Fruit fly (Drosophila melanogaster): ENCODE results near the gene dmrt99B.

The dmrt99B gene

dm6 chr3R:29740078-29740477 lies 47.7 kb downstream of the dmrt99B start (continued):
- TF ChIP-seq wdn (GFP tag; IDR thresholded peaks at IDR 0.05): no peak
- no peak for TF ChIP-seq slp2 (GFP tag; optimal IDR thresholded peaks at IDR 0.05)
- TF ChIP-seq oc (tag; optimal IDR thresholded peaks at IDR 0.05): no peak
- no peak for TF ChIP-seq mld (GFP tag; IDR thresholded peaks at IDR 0.05; ENCODE audit: partially characterized antibody)
- no peak for TF ChIP-seq CG8944 (GFP tag; optimal IDR thresholded peaks at IDR 0.05)
- peak; percentile 47 for TF ChIP-seq CG12769 (tag; optimal IDR thresholded peaks at IDR 0.05)
- no peak for TF ChIP-seq Ravus (GFP tag; IDR thresholded peaks at IDR 0.05)
- TF ChIP-seq CG10267 (tag; optimal IDR thresholded peaks at IDR 0.05): no peak
- no peak for TF ChIP-seq Xrp1 (GFP tag; IDR thresholded peaks at IDR 0.05)
- TF ChIP-seq tll (GFP tag; optimal IDR thresholded peaks at IDR 0.05): no peak
- no peak for TF ChIP-seq p53 (GFP tag; optimal IDR thresholded peaks at IDR 0.05)
- TF ChIP-seq CG16815 (GFP tag; optimal IDR thresholded peaks at IDR 0.05): no peak
- no peak for TF ChIP-seq CG15011 (GFP tag; optimal IDR thresholded peaks at IDR 0.05)
- no peak for TF ChIP-seq hth (optimal IDR thresholded peaks at IDR 0.05)
- no peak for TF ChIP-seq Jarid2 (GFP tag; optimal IDR thresholded peaks at IDR 0.05)
- no peak for TF ChIP-seq Six4 (GFP tag; optimal IDR thresholded peaks at IDR 0.05)

DNA sequence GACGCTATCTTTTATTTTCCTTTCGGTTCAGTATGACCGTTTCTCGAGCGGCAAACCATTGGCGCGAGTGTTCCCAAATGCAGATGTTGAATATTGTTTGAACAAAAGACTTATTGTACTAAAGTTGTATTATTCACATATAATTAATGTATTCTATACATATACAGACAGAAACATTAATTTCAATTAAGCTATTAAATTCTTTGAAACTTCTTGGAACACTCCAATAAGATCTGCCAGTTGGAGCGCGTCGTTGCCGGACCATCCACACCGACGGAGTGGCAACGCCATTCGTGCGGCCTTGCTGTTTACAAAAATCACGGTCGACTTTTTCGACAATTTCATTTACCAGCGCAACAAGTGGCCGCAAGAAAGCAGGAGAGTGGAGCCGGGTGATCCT lies 52.7 kb downstream of the dmrt99B start, which contains the start of the genes Wdr24 and IntS11:
Gene Wdr24, minus strand, starts transcription at position 37 of the 400 bp plus-strand sequence.
Gene IntS11, plus strand, starts transcription at position 282 of the 400 bp plus-strand sequence.
- TF ChIP-seq Doc2 (GFP tag; IDR thresholded peaks at IDR 0.05) (peak; percentile 64), CG17361 (GFP tag; IDR thresholded peaks at IDR 0.05) (peak; percentile 81), Rx (GFP tag; IDR thresholded peaks at IDR 0.05) (peak; percentile 87), CG33557 (GFP tag; optimal IDR thresholded peaks at IDR 0.05) (peak; percentile 10), CG32767 (GFP tag; IDR thresholded peaks at IDR 0.05) (peak; percentile 75), CG5953 (GFP tag; IDR thresholded peaks at IDR 0.05) (peak; percentile 80; the same call in 1 of the 2 replicates), CG30403 (GFP tag; optimal IDR thresholded peaks at IDR 0.05) (peak; percentile 86), CG10979 (tag; optimal IDR thresholded peaks at IDR 0.05) (peak; percentile 54), cato (GFP tag; optimal IDR thresholded peaks at IDR 0.05; ENCODE audit: borderline replicate concordance) (peak; percentile 38), ham (GFP tag; IDR thresholded peaks at IDR 0.05) (peak; percentile 77; the same call in 1 of the 2 replicates), chm (GFP tag; IDR thresholded peaks at IDR 0.05) (peak; percentile 69), NC2α (GFP tag; optimal IDR thresholded peaks at IDR 0.05) (no peak), CG10543 (GFP tag; optimal IDR thresholded peaks at IDR 0.05) (no peak), Hand (GFP tag; optimal IDR thresholded peaks at IDR 0.05) (peak; percentile 49), CG15073 (GFP tag; optimal IDR thresholded peaks at IDR 0.05) (no peak), az2 (GFP tag; optimal IDR thresholded peaks at IDR 0.05) (peak; percentile 58), CG12299 (tag; optimal IDR thresholded peaks at IDR 0.05) (peak; percentile 64), odd (GFP tag; optimal IDR thresholded peaks at IDR 0.05) (no peak), dm (GFP tag; optimal IDR thresholded peaks at IDR 0.05) (peak; percentile 74), bigmax (GFP tag; optimal IDR thresholded peaks at IDR 0.05) (no peak), CG7928 (GFP tag; optimal IDR thresholded peaks at IDR 0.05) (peak; percentile 25), da (GFP tag; optimal IDR thresholded peaks at IDR 0.05) (no peak), CG11093 (GFP tag; IDR thresholded peaks at IDR 0.05) (peak; percentile 90), Mrtf (GFP tag; IDR thresholded peaks at IDR 0.05) (peak; percentile 84; the same call in 2 of the 3 replicates), corto (GFP tag; optimal IDR thresholded peaks at IDR 0.05) (no peak), CG6791 (GFP tag; IDR thresholded peaks at IDR 0.05; ENCODE audit: partially characterized antibody) (no peak), HLH3B (GFP tag; IDR thresholded peaks at IDR 0.05) (peak; percentile 90), Dek (tag; optimal IDR thresholded peaks at IDR 0.05) (peak; percentile 90), Dip3 (GFP tag; optimal IDR thresholded peaks at IDR 0.05) (peak; percentile 91), CG10462 (GFP tag; optimal IDR thresholded peaks at IDR 0.05) (no peak), bcd (GFP tag; optimal IDR thresholded peaks at IDR 0.05) (peak; percentile 87), CG10267 (tag; optimal IDR thresholded peaks at IDR 0.05) (peak; percentile 68), wek (GFP tag; optimal IDR thresholded peaks at IDR 0.05) (peak; percentile 22), amos (GFP tag; IDR thresholded peaks at IDR 0.05; ENCODE audit: partially characterized antibody) (no peak), CG4424 (GFP tag; optimal IDR thresholded peaks at IDR 0.05) (peak; percentile 42), H15 (GFP tag; IDR thresholded peaks at IDR 0.05) (peak; percentile 88)

Data from whole organism, embryonic.